Worm (Caenorhabditis elegans) whole organism, young adult: ENCODE results near the gene unc-4.

ENCODE experiments used
- B0336.3 ChIP-seq: fragments of 200-800 bp; sonication (Bioruptor generic); IDR thresholded peaks from 2 replicates; pipeline ENCODE4 v1.3.6; 2022; ENCODE audit warnings: missing genetic modification characterization, missing compliant biosample characterization
- C17E4.6 ChIP-seq: fragments of 200-800 bp; sonication (Bioruptor generic); IDR thresholded peaks from 2 replicates; pipeline ENCODE4 v1.3.6; 2022; ENCODE audit warnings: missing genetic modification reagents, missing genetic modification characterization, missing compliant biosample characterization
- F22D6.2 ChIP-seq: sonication (generic microtip); optimal IDR thresholded peaks from 2 replicates; lab custom pipeline; 2016; ENCODE audit warnings: mild to moderate bottlenecking, missing genetic modification characterization, missing compliant biosample characterization
- F39B2.1 ChIP-seq: fragments of 200-800 bp; sonication (Bioruptor generic); IDR thresholded peaks from 2 replicates; pipeline ENCODE4 v1.3.6; 2022; ENCODE audit warnings: missing genetic modification reagents, missing genetic modification characterization, missing compliant biosample characterization
- F49E8.2 ChIP-seq: sonication (generic microtip); optimal IDR thresholded peaks from 3 replicates; lab custom pipeline; 2017; ENCODE audit warnings: missing genetic modification characterization, mild to moderate bottlenecking, missing compliant biosample characterization, antibody characterized with exemption, moderate library complexity; ENCODE audit not compliant: insufficient read depth
- F57A8.1 ChIP-seq: fragments of 200-800 bp; sonication (Bioruptor generic); optimal IDR thresholded peaks from 2 replicates; lab custom pipeline; 2018; ENCODE audit warnings: mild to moderate bottlenecking, missing genetic modification characterization, moderate library complexity, missing compliant biosample characterization
- Y56A3A.18 ChIP-seq: fragments of 200-800 bp; sonication (Bioruptor generic); IDR thresholded peaks from 2 replicates; pipeline ENCODE4 v1.3.6; 2022; ENCODE audit warnings: missing genetic modification reagents, missing genetic modification characterization, missing compliant biosample characterization
- ZK185.1 ChIP-seq: sonication (generic microtip); optimal IDR thresholded peaks from 2 replicates; lab custom pipeline; 2016; ENCODE audit warnings: mild to moderate bottlenecking, missing genetic modification characterization, missing compliant biosample characterization; ENCODE audit not compliant: poor library complexity, severe bottlenecking
- akir-1 ChIP-seq: fragments of 200-800 bp; sonication (Bioruptor generic); optimal IDR thresholded peaks from 2 replicates; lab custom pipeline; 2018; ENCODE audit warnings: mild to moderate bottlenecking, missing genetic modification characterization, moderate library complexity, missing compliant biosample characterization
- aptf-2 ChIP-seq: fragments of 200-800 bp; sonication (Bioruptor generic); conservative IDR thresholded peaks from 2 replicates; pipeline ENCODE4 v1.3.6; 2022; ENCODE audit warnings: missing genetic modification reagents, missing genetic modification characterization, missing compliant biosample characterization
- aptf-3 ChIP-seq: fragments of 200-800 bp; sonication (Bioruptor generic); IDR thresholded peaks from 2 replicates; pipeline ENCODE4 v1.3.6; 2022; ENCODE audit warnings: missing genetic modification characterization, missing compliant biosample characterization
- attf-3 ChIP-seq: fragments of 200-800 bp; sonication (Bioruptor generic); conservative IDR thresholded peaks from 2 replicates; pipeline ENCODE4 v1.3.6; 2022; ENCODE audit warnings: missing genetic modification reagents, missing genetic modification characterization, missing compliant biosample characterization
- attf-6 ChIP-seq: fragments of 200-800 bp; sonication (Bioruptor generic); IDR thresholded peaks from 2 replicates; pipeline ENCODE4 v1.3.6; 2022; ENCODE audit warnings: missing genetic modification reagents, missing genetic modification characterization, missing compliant biosample characterization
- bed-1 ChIP-seq: fragments of 200-800 bp; sonication (Bioruptor generic); IDR thresholded peaks from 2 replicates; pipeline ENCODE4 v1.3.6; 2022; ENCODE audit warnings: missing genetic modification reagents, missing genetic modification characterization, missing compliant biosample characterization
- ccch-3 ChIP-seq: fragments of 200-800 bp; sonication (Bioruptor generic); optimal IDR thresholded peaks from 2 replicates; lab custom pipeline; 2018; ENCODE audit warnings: mild to moderate bottlenecking, missing genetic modification characterization, missing compliant biosample characterization
- cebp-2 ChIP-seq: fragments of 200-800 bp; sonication (Bioruptor generic); IDR thresholded peaks from 2 replicates; pipeline ENCODE4 v1.3.6; 2022; ENCODE audit warnings: missing genetic modification characterization, missing compliant biosample characterization
- ceh-27 ChIP-seq: fragments of 200-800 bp; sonication (Bioruptor generic); optimal IDR thresholded peaks from 2 replicates; lab custom pipeline; 2018; ENCODE audit warnings: mild to moderate bottlenecking, missing genetic modification characterization, moderate library complexity, missing compliant biosample characterization
- ceh-79 ChIP-seq: sonication (generic microtip); optimal IDR thresholded peaks from 2 replicates; lab custom pipeline; 2017; ENCODE audit warnings: mild to moderate bottlenecking, missing genetic modification characterization, missing compliant biosample characterization
- ceh-91 ChIP-seq: fragments of 200-800 bp; sonication (Bioruptor generic); IDR thresholded peaks from 2 replicates; pipeline ENCODE4 v1.3.6; 2022; ENCODE audit warnings: missing genetic modification reagents, missing genetic modification characterization, missing compliant biosample characterization
- egl-44 ChIP-seq: fragments of 200-800 bp; sonication (Bioruptor generic); IDR thresholded peaks from 2 replicates; pipeline ENCODE4 v1.3.6; 2022; ENCODE audit warnings: missing genetic modification reagents, missing genetic modification characterization, missing compliant biosample characterization
- egrh-3 ChIP-seq: fragments of 200-800 bp; sonication (Bioruptor generic); IDR thresholded peaks from 2 replicates; pipeline ENCODE4 v1.3.6; 2022; ENCODE audit warnings: missing genetic modification reagents, missing genetic modification characterization, missing compliant biosample characterization
- fkh-3 ChIP-seq: sonication (generic microtip); optimal IDR thresholded peaks from 2 replicates; lab custom pipeline; 2016; ENCODE audit warnings: mild to moderate bottlenecking, missing genetic modification characterization, missing compliant biosample characterization
- hlh-26 ChIP-seq: fragments of 200-800 bp; sonication (Bioruptor generic); conservative IDR thresholded peaks from 2 replicates; pipeline ENCODE4 v1.3.6; 2022; ENCODE audit warnings: missing genetic modification reagents, missing genetic modification characterization, missing compliant biosample characterization
- hmg-1.2 ChIP-seq: fragments of 200-800 bp; sonication (Bioruptor generic); IDR thresholded peaks from 2 replicates; pipeline ENCODE4 v1.3.6; 2022; ENCODE audit warnings: missing genetic modification reagents, missing genetic modification characterization, missing compliant biosample characterization
- hmg-20 ChIP-seq: fragments of 200-800 bp; sonication (Bioruptor generic); IDR thresholded peaks from 2 replicates; pipeline ENCODE4 v1.3.6; 2022; ENCODE audit warnings: missing genetic modification reagents, missing genetic modification characterization, missing compliant biosample characterization
- let-607 ChIP-seq, 2 experiments: fragments of 200-800 bp in 1 of 2; sonication (Bioruptor generic) in 1 of 2; sonication (generic microtip) in 1 of 2; optimal IDR thresholded peaks; 2 replicates each; lab custom pipeline; 2016 to 2018; ENCODE audit warnings: mild to moderate bottlenecking in 2 of 2, missing compliant biosample characterization in 2 of 2, missing genetic modification characterization in 2 of 2, moderate library complexity in 2 of 2, missing genotype in 1 of 2
- lin-35 ChIP-seq, 3 experiments: fragments of 150-350 bp in 2 of 3; sonication (generic microtip) in 1 of 3; optimal IDR thresholded peaks; 2 replicates each; lab custom pipeline; 2014 to 2018; ENCODE audit warnings: missing biosample characterization in 3 of 3, missing genetic modification characterization in 3 of 3, missing genetic modification reagents in 3 of 3
- lin-40 ChIP-seq: sonication (generic microtip); optimal IDR thresholded peaks from 2 replicates; lab custom pipeline; 2016; ENCODE audit warnings: missing genetic modification characterization, mild to moderate bottlenecking, missing compliant biosample characterization, missing genotype, missing genetic modification reagents
- lin-54 ChIP-seq: fragments of 200-800 bp; sonication (Bioruptor generic); optimal IDR thresholded peaks from 2 replicates; lab custom pipeline; 2018; ENCODE audit warnings: mild to moderate bottlenecking, missing genetic modification characterization, missing compliant biosample characterization
- madf-10 ChIP-seq: sonication (generic microtip); optimal IDR thresholded peaks from 2 replicates; lab custom pipeline; 2016; ENCODE audit warnings: mild to moderate bottlenecking, missing genetic modification characterization, missing compliant biosample characterization
- madf-3 ChIP-seq: fragments of 200-800 bp; sonication (Bioruptor generic); IDR thresholded peaks from 2 replicates; pipeline ENCODE4 v1.3.6; 2022; ENCODE audit warnings: missing genetic modification reagents, missing genetic modification characterization, missing compliant biosample characterization
- nhr-179 ChIP-seq: sonication (generic microtip); optimal IDR thresholded peaks from 2 replicates; lab custom pipeline; 2016; ENCODE audit warnings: mild to moderate bottlenecking, missing genetic modification characterization, missing compliant biosample characterization
- nhr-90 ChIP-seq: sonication (generic microtip); optimal IDR thresholded peaks from 2 replicates; lab custom pipeline; 2016; ENCODE audit warnings: missing genotype, mild to moderate bottlenecking, missing genetic modification characterization, missing compliant biosample characterization
- pha-4 ChIP-seq: fragments of 150-350 bp; sonication (generic microtip); optimal IDR thresholded peaks from 2 replicates; lab custom pipeline; 2014; ENCODE audit warnings: missing biosample characterization, missing genetic modification reagents, missing genetic modification characterization
- rpc-1 ChIP-seq, 2 experiments: fragments of 150-350 bp in 1 of 2; sonication (generic microtip) in 1 of 2; optimal IDR thresholded peaks; 2 replicates each; lab custom pipeline; 2014 to 2018; ENCODE audit warnings: missing biosample characterization in 1 of 2, missing genetic modification characterization in 1 of 2, missing genetic modification reagents in 1 of 2, missing genotype in 1 of 2
- sdz-38 ChIP-seq: sonication (generic microtip); optimal IDR thresholded peaks from 2 replicates; lab custom pipeline; 2016; ENCODE audit warnings: missing genotype, missing genetic modification characterization, missing compliant biosample characterization
- sea-2 ChIP-seq: fragments of 200-800 bp; sonication (Bioruptor generic); IDR thresholded peaks from 2 replicates; pipeline ENCODE4 v1.3.6; 2022; ENCODE audit warnings: missing genetic modification characterization, missing compliant biosample characterization
- snpc-1.1 ChIP-seq: sonication (generic microtip); optimal IDR thresholded peaks from 2 replicates; lab custom pipeline; 2017; ENCODE audit warnings: missing genetic modification characterization, mild to moderate bottlenecking, missing compliant biosample characterization, antibody characterized with exemption, moderate library complexity, missing genotype, missing genetic modification reagents; ENCODE audit not compliant: insufficient read depth
- snpc-4 ChIP-seq, 5 experiments: fragments of 150-350 bp in 1 of 5; sonication (generic microtip) in 4 of 5; optimal IDR thresholded peaks; 2 replicates each; lab custom pipeline; 2014 to 2018; ENCODE audit warnings: missing genetic modification characterization in 5 of 5, missing biosample characterization in 3 of 5, antibody characterized with exemption in 2 of 5, mild to moderate bottlenecking in 2 of 5, missing compliant biosample characterization in 2 of 5, missing genotype in 2 of 5, moderate library complexity in 2 of 5, missing genetic modification reagents in 1 of 5
- tbx-9 ChIP-seq: sonication (generic microtip); optimal IDR thresholded peaks from 2 replicates; lab custom pipeline; 2016; ENCODE audit warnings: borderline replicate concordance, missing genetic modification characterization, inconsistent platforms, missing compliant biosample characterization
- unc-62 ChIP-seq: fragments of 150-350 bp; optimal IDR thresholded peaks from 2 replicates; lab custom pipeline; 2014; ENCODE audit warnings: missing biosample characterization, missing genetic modification reagents, missing genetic modification characterization
- zim-3 ChIP-seq: sonication (generic microtip); optimal IDR thresholded peaks from 2 replicates; lab custom pipeline; 2017; ENCODE audit warnings: mild to moderate bottlenecking, missing genetic modification characterization, moderate library complexity, missing compliant biosample characterization
- ztf-18 ChIP-seq: sonication (generic microtip); optimal IDR thresholded peaks from 2 replicates; lab custom pipeline; 2016; ENCODE audit warnings: missing genotype, mild to moderate bottlenecking, missing genetic modification characterization, missing compliant biosample characterization
- ztf-25 ChIP-seq: fragments of 200-800 bp; sonication (Bioruptor generic); IDR thresholded peaks from 2 replicates; pipeline ENCODE4 v1.3.6; 2022; ENCODE audit warnings: missing genetic modification reagents, missing genetic modification characterization, missing compliant biosample characterization
- ztf-6 ChIP-seq: fragments of 200-800 bp; sonication (Bioruptor generic); IDR thresholded peaks from 2 replicates; pipeline ENCODE4 v1.3.6; 2022; ENCODE audit warnings: missing genetic modification reagents, missing genetic modification characterization, missing compliant biosample characterization

unc-4 gene

ce11 chrII:9891823-9892222 is 8.4 kb downstream of the unc-4 start (continued):
- no peak for TF ChIP-seq cebp-2
- no peak for TF ChIP-seq ztf-6 (GFP tag; lab: Robert Waterston, UW)
- no peak for TF ChIP-seq aptf-2
- no peak for TF ChIP-seq ZK185.1 (tag; lab: Kevin White, UChicago)
- TF ChIP-seq let-607 (tag; optimal IDR thresholded peaks at IDR 0.05; lab: Kevin White, UChicago), result peak; percentile 96 to 97
- peak; percentile 34 for TF ChIP-seq unc-62
- TF ChIP-seq attf-3 (GFP tag; lab: Robert Waterston, UW), result no peak
- TF ChIP-seq madf-10, result no peak
- TF ChIP-seq tbx-9 (tag; lab: Kevin White, UChicago), result no peak
- no peak for TF ChIP-seq F49E8.2 (tag; lab: Kevin White, UChicago)
- TF ChIP-seq lin-40 (tag; lab: Kevin White, UChicago), result no peak
- no peak for TF ChIP-seq sdz-38 (tag; lab: Kevin White, UChicago)
- TF ChIP-seq pha-4 (tag; lab: Kevin White, UChicago), result no peak
- no peak for TF ChIP-seq fkh-3 (tag; lab: Kevin White, UChicago)
- no peak for TF ChIP-seq snpc-4 (GFP tag; optimal IDR thresholded peaks at IDR 0.05; lab: Kevin White, UChicago)
- TF ChIP-seq snpc-4 (tag; optimal IDR thresholded peaks at IDR 0.05; lab: Kevin White, UChicago), result peak in 1 of 4 experiments; percentile 29
- TF ChIP-seq ccch-3 (GFP tag; lab: Kevin White, UChicago), result no peak
- no peak for TF ChIP-seq snpc-1.1
- no peak for TF ChIP-seq hlh-26 (GFP tag; lab: Robert Waterston, UW)
- TF ChIP-seq rpc-1 (optimal IDR thresholded peaks at IDR 0.05; lab: Kevin White, UChicago), result no peak
- no peak for TF ChIP-seq rpc-1 (tag; optimal IDR thresholded peaks at IDR 0.05; lab: Kevin White, UChicago)
- no peak for TF ChIP-seq akir-1 (GFP tag; lab: Kevin White, UChicago)
- TF ChIP-seq Y56A3A.18 (GFP tag; lab: Robert Waterston, UW), result no peak
- no peak for TF ChIP-seq F39B2.1 (GFP tag; lab: Robert Waterston, UW)
- no peak for TF ChIP-seq hmg-20 (GFP tag; lab: Robert Waterston, UW)
- no peak for TF ChIP-seq C17E4.6 (GFP tag; lab: Robert Waterston, UW)
- no peak for TF ChIP-seq F57A8.1
- TF ChIP-seq sea-2 (GFP tag; lab: Robert Waterston, UW), result no peak

DNA sequence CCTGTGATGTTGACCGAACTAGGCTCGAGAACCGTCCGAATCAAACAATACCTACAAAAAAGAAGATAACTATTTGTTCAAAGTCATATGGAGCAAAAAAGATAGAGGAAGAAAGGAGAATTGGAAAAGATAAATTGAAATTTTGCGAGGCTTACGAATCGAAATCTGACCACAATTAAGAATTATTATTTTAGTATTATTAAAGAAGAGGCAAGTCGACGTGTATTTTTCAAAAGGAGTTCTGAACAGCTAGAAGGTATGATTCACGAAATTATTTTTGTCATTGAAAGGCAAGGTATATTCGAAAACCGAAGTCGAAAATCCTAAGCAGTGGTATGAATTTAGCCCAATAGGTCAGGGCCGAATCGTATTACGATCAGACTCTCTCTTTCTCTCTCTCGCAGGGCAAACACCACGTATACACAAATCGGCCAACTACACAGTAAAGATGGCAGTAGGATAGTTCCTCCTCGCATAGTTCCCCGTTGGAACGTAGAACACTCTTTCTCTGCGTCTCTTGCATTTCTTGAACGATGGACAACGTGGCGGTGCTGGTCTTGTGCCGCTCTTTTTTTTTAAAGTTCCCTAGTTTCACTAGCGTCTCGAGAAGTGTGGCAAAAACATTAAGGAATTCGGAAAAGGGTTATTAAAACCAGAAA is 9.0 kb downstream of the unc-4 start, which contains the start of gene vgln-1:
vgln-1 (minus strand) TSS at position 51 of the 659 bp plus-strand sequence.
- TF ChIP-seq hmg-20 (GFP tag; lab: Robert Waterston, UW) (no peak), egrh-3 (no peak), nhr-90 (tag; lab: Kevin White, UChicago) (no peak), ceh-91 (no peak), B0336.3 (GFP tag; lab: Robert Waterston, UW) (no peak), hmg-1.2 (GFP tag; lab: Robert Waterston, UW) (peak; percentile 48; the same call in 1 of the 2 replicates), ceh-27 (GFP tag; lab: Kevin White, UChicago) (peak; percentile 28), Y56A3A.18 (GFP tag; lab: Robert Waterston, UW) (0 out of 2 replicates have a peak, but pooled peaks have one; percentile 52), lin-54 (GFP tag; lab: Kevin White, UChicago) (no peak), lin-35 (GFP tag; optimal IDR thresholded peaks at IDR 0.05; lab: Kevin White, UChicago) (no peak), madf-3 (GFP tag; lab: Robert Waterston, UW) (no peak), aptf-3 (GFP tag; lab: Robert Waterston, UW) (no peak), F22D6.2 (no peak), ceh-79 (tag; lab: Kevin White, UChicago) (no peak), zim-3 (no peak), ZK185.1 (tag; lab: Kevin White, UChicago) (peak; percentile 12), attf-6 (no peak), ztf-18 (tag; lab: Kevin White, UChicago) (no peak), sea-2 (GFP tag; lab: Robert Waterston, UW) (no peak), ztf-25 (0 out of 2 replicates have a peak, but pooled peaks have one; percentile 56), nhr-179 (no peak), egl-44 (GFP tag; lab: Robert Waterston, UW) (no peak), sdz-38 (tag; lab: Kevin White, UChicago) (no peak), bed-1 (GFP tag; lab: Robert Waterston, UW) (no peak)
